Fruit fly (Drosophila melanogaster) whole organism, embryonic: ENCODE results near the gene bark.

Experiments
- Abd-B ChIP-seq: fragments of 200-800 bp; sonication (Bioruptor generic); optimal IDR thresholded peaks from 2 replicates; lab custom pipeline; 2018; ENCODE audit warnings: missing biosample characterization, mild to moderate bottlenecking, missing genetic modification characterization, moderate library complexity
- BEAF-32 ChIP-seq: fragments of 200-800 bp; sonication (Bioruptor generic); optimal IDR thresholded peaks from 3 replicates; lab custom pipeline; 2017; ENCODE audit warnings: missing biosample characterization, missing genetic modification characterization, mild to moderate bottlenecking, moderate library complexity, missing genetic modification reagents
- Bgb ChIP-seq: fragments of 200-800 bp; sonication (Bioruptor generic); IDR thresholded peaks from 2 replicates; pipeline ENCODE4 v1.3.6; 2022; ENCODE audit warnings: missing biosample characterization, missing genetic modification characterization; ENCODE audit not compliant: partially characterized antibody
- CG10366 ChIP-seq: fragments of 200-800 bp; sonication (Bioruptor generic); IDR thresholded peaks from 2 replicates; pipeline ENCODE4 v1.3.6; 2022; ENCODE audit warnings: missing biosample characterization, missing genetic modification characterization
- CG10979 ChIP-seq: fragments of 200-800 bp; sonication (Bioruptor generic); optimal IDR thresholded peaks from 2 replicates; lab custom pipeline; 2018; ENCODE audit warnings: missing biosample characterization, mild to moderate bottlenecking, missing genetic modification characterization, moderate library complexity
- CG11247 ChIP-seq: fragments of 200-800 bp; sonication (Bioruptor generic); IDR thresholded peaks from 2 replicates; pipeline ENCODE4 v1.3.6; 2022; ENCODE audit warnings: missing biosample characterization, missing genetic modification characterization
- CG11398 ChIP-seq: fragments of 200-800 bp; sonication (Bioruptor generic); optimal IDR thresholded peaks from 2 replicates; lab custom pipeline; 2016; ENCODE audit warnings: missing biosample characterization, missing genetic modification characterization
- CG11504 ChIP-seq: fragments of 200-800 bp; sonication (Bioruptor generic); optimal IDR thresholded peaks from 3 replicates; lab custom pipeline; 2019; ENCODE audit warnings: missing biosample characterization, mild to moderate bottlenecking, missing genetic modification characterization, moderate library complexity
- CG11560 ChIP-seq: fragments of 200-800 bp; sonication (Bioruptor generic); IDR thresholded peaks from 3 replicates; pipeline ENCODE4 v1.3.6; 2022; ENCODE audit warnings: missing biosample characterization, missing genetic modification characterization
- CG12155 ChIP-seq: fragments of 200-800 bp; sonication (Bioruptor generic); optimal IDR thresholded peaks from 3 replicates; lab custom pipeline; 2016; ENCODE audit warnings: missing biosample characterization, missing genetic modification characterization
- CG14860 ChIP-seq: fragments of 200-800 bp; sonication (Bioruptor generic); IDR thresholded peaks from 3 replicates; pipeline ENCODE4 v1.3.6; 2022; ENCODE audit warnings: missing biosample characterization, missing genetic modification characterization; ENCODE audit not compliant: partially characterized antibody
- CG15601 ChIP-seq: fragments of 200-800 bp; sonication (Bioruptor generic); optimal IDR thresholded peaks from 3 replicates; lab custom pipeline; 2019; ENCODE audit warnings: missing biosample characterization, mild to moderate bottlenecking, missing genetic modification characterization, moderate library complexity
- CG1602 ChIP-seq: fragments of 200-800 bp; sonication (Bioruptor generic); optimal IDR thresholded peaks from 3 replicates; lab custom pipeline; 2016; ENCODE audit warnings: missing biosample characterization, missing genetic modification characterization
- CG31365 ChIP-seq: fragments of 200-800 bp; sonication (Bioruptor generic); optimal IDR thresholded peaks from 2 replicates; lab custom pipeline; 2018; ENCODE audit warnings: missing biosample characterization, mild to moderate bottlenecking, missing genetic modification characterization
- CG31388 ChIP-seq: fragments of 200-800 bp; sonication (Bioruptor generic); optimal IDR thresholded peaks from 2 replicates; lab custom pipeline; 2016; ENCODE audit warnings: missing biosample characterization, missing genetic modification characterization
- CG3163 ChIP-seq: fragments of 200-800 bp; sonication (Bioruptor generic); optimal IDR thresholded peaks from 3 replicates; lab custom pipeline; 2016; ENCODE audit warnings: missing biosample characterization, missing genetic modification characterization
- CG3281 ChIP-seq: fragments of 200-800 bp; sonication (Bioruptor generic); optimal IDR thresholded peaks from 3 replicates; lab custom pipeline; 2017; ENCODE audit warnings: missing biosample characterization, mild to moderate bottlenecking, missing genetic modification characterization
- CG4282 ChIP-seq: fragments of 200-800 bp; sonication (Bioruptor generic); optimal IDR thresholded peaks from 2 replicates; lab custom pipeline; 2016; ENCODE audit warnings: missing biosample characterization, missing genetic modification characterization
- CG5180 ChIP-seq: fragments of 200-800 bp; sonication (Bioruptor generic); optimal IDR thresholded peaks from 3 replicates; lab custom pipeline; 2017; ENCODE audit warnings: missing biosample characterization, missing genetic modification characterization, mild to moderate bottlenecking, moderate library complexity, missing genetic modification reagents
- CG9609 ChIP-seq: fragments of 200-800 bp; sonication (Bioruptor generic); optimal IDR thresholded peaks from 3 replicates; lab custom pipeline; 2016; ENCODE audit warnings: missing biosample characterization, missing genetic modification characterization
- CG9727 ChIP-seq: fragments of 200-800 bp; sonication (Bioruptor generic); optimal IDR thresholded peaks from 3 replicates; lab custom pipeline; 2017; ENCODE audit warnings: missing biosample characterization, mild to moderate bottlenecking, missing genetic modification characterization
- Elba2 ChIP-seq: fragments of 200-800 bp; sonication (Bioruptor generic); optimal IDR thresholded peaks from 3 replicates; lab custom pipeline; 2016; ENCODE audit warnings: missing biosample characterization, missing genetic modification characterization
- H2.0 ChIP-seq: fragments of 200-800 bp; sonication (Bioruptor generic); IDR thresholded peaks from 2 replicates; pipeline ENCODE4 v1.3.6; 2022; ENCODE audit warnings: missing biosample characterization, missing genetic modification characterization
- HHEX ChIP-seq: fragments of 200-800 bp; sonication (Bioruptor generic); optimal IDR thresholded peaks from 3 replicates; lab custom pipeline; 2017; ENCODE audit warnings: missing biosample characterization, mild to moderate bottlenecking, missing genetic modification characterization, missing genetic modification reagents
- HLH54F ChIP-seq: fragments of 200-800 bp; sonication (Bioruptor generic); optimal IDR thresholded peaks from 3 replicates; lab custom pipeline; 2016; ENCODE audit warnings: missing biosample characterization, missing genetic modification characterization
- Hsf ChIP-seq: fragments of 200-800 bp; sonication (Bioruptor generic); optimal IDR thresholded peaks from 3 replicates; lab custom pipeline; 2016; ENCODE audit warnings: missing biosample characterization, missing genetic modification characterization
- Lim3 ChIP-seq: fragments of 200-800 bp; sonication (Bioruptor generic); IDR thresholded peaks from 2 replicates; pipeline ENCODE4 v1.3.6; 2022; ENCODE audit warnings: missing biosample characterization, missing genetic modification characterization
- Sox102F ChIP-seq: fragments of 200-800 bp; sonication (Bioruptor generic); optimal IDR thresholded peaks from 2 replicates; lab custom pipeline; 2018; ENCODE audit warnings: missing biosample characterization, mild to moderate bottlenecking, missing genetic modification characterization, moderate library complexity
- Sry-δ ChIP-seq: fragments of 200-800 bp; sonication (Bioruptor generic); optimal IDR thresholded peaks from 2 replicates; lab custom pipeline; 2016; ENCODE audit warnings: missing biosample characterization, missing genetic modification characterization
- Taf1 ChIP-seq: fragments of 200-800 bp; sonication (Bioruptor generic); IDR thresholded peaks from 2 replicates; pipeline ENCODE4 v1.3.6; 2022; ENCODE audit warnings: missing biosample characterization, missing genetic modification characterization
- Xrp1 ChIP-seq: fragments of 200-800 bp; sonication (Bioruptor generic); IDR thresholded peaks from 2 replicates; pipeline ENCODE4 v1.3.6; 2022; ENCODE audit warnings: missing biosample characterization, missing genetic modification characterization
- YL-1 ChIP-seq: fragments of 200-800 bp; sonication (Bioruptor generic); optimal IDR thresholded peaks from 3 replicates; lab custom pipeline; 2017; ENCODE audit warnings: missing biosample characterization, mild to moderate bottlenecking, missing genetic modification characterization
- az2 ChIP-seq: fragments of 200-800 bp; sonication (Bioruptor generic); optimal IDR thresholded peaks from 3 replicates; lab custom pipeline; 2016; ENCODE audit warnings: missing biosample characterization, missing genetic modification characterization
- br ChIP-seq: fragments of >200 bp; optimal IDR thresholded peaks from 2 replicates; lab custom pipeline; 2017
- dmrt99B ChIP-seq: fragments of 200-800 bp; sonication (Bioruptor generic); optimal IDR thresholded peaks from 2 replicates; lab custom pipeline; 2018; ENCODE audit warnings: missing biosample characterization, mild to moderate bottlenecking, missing genetic modification characterization, moderate library complexity
- ems ChIP-seq: fragments of 200-800 bp; sonication (Bioruptor generic); optimal IDR thresholded peaks from 3 replicates; lab custom pipeline; 2016; ENCODE audit warnings: missing biosample characterization, missing genetic modification characterization
- gcm ChIP-seq: fragments of 200-800 bp; sonication (Bioruptor generic); optimal IDR thresholded peaks from 2 replicates; lab custom pipeline; 2019; ENCODE audit warnings: missing biosample characterization, mild to moderate bottlenecking, missing genetic modification characterization, moderate library complexity
- kah ChIP-seq: fragments of 200-800 bp; sonication (Bioruptor generic); optimal IDR thresholded peaks from 2 replicates; lab custom pipeline; 2018; ENCODE audit warnings: missing biosample characterization, mild to moderate bottlenecking, missing genetic modification characterization
- lab ChIP-seq: fragments of 200-800 bp; sonication (Bioruptor generic); optimal IDR thresholded peaks from 3 replicates; lab custom pipeline; 2017; ENCODE audit warnings: missing biosample characterization, missing genetic modification characterization, mild to moderate bottlenecking, moderate library complexity, missing genetic modification reagents
- lov ChIP-seq, 2 experiments: fragments of 200-800 bp in 1 of 2; fragments of >200 bp in 1 of 2; sonication (Bioruptor generic) in 1 of 2; IDR thresholded peaks in 1 of 2; optimal IDR thresholded peaks in 1 of 2; 2 replicates in 1 of 2; 3 replicates in 1 of 2; pipeline versions ENCODE4 v1.3.6 to Lab custom; 2017 to 2022; ENCODE audit warnings: missing biosample characterization in 1 of 2, missing genetic modification characterization in 1 of 2
- nmo ChIP-seq: fragments of 200-800 bp; sonication (Bioruptor generic); optimal IDR thresholded peaks from 2 replicates; lab custom pipeline; 2018; ENCODE audit warnings: missing biosample characterization, mild to moderate bottlenecking, missing genetic modification characterization, moderate library complexity
- oc ChIP-seq: fragments of 200-800 bp; sonication (Bioruptor generic); optimal IDR thresholded peaks from 2 replicates; lab custom pipeline; 2018; ENCODE audit warnings: missing biosample characterization, mild to moderate bottlenecking, missing genetic modification characterization, moderate library complexity
- odd ChIP-seq: fragments of 200-800 bp; sonication (Bioruptor generic); optimal IDR thresholded peaks from 2 replicates; lab custom pipeline; 2017; ENCODE audit warnings: missing biosample characterization, mild to moderate bottlenecking, missing genetic modification characterization
- sens ChIP-seq: fragments of 200-800 bp; sonication (Bioruptor generic); peaks from one replicate; lab custom pipeline; 2016; ENCODE audit warnings: missing biosample characterization, missing genetic modification characterization
- sisA ChIP-seq: fragments of 200-800 bp; sonication (Bioruptor generic); IDR thresholded peaks from 2 replicates; pipeline ENCODE4 v1.3.6; 2022; ENCODE audit warnings: missing biosample characterization, missing genetic modification characterization
- so ChIP-seq: fragments of 200-800 bp; sonication (Bioruptor generic); IDR thresholded peaks from 3 replicates; pipeline ENCODE4 v1.3.6; 2022; ENCODE audit warnings: missing biosample characterization, missing genetic modification characterization
- tup ChIP-seq: fragments of 200-800 bp; sonication (Bioruptor generic); optimal IDR thresholded peaks from 2 replicates; lab custom pipeline; 2016; ENCODE audit warnings: missing biosample characterization, mild to moderate bottlenecking, missing genetic modification characterization, moderate library complexity
- tx ChIP-seq: fragments of 200-800 bp; sonication (Bioruptor generic); optimal IDR thresholded peaks from 2 replicates; lab custom pipeline; 2016; ENCODE audit warnings: missing biosample characterization, missing genetic modification characterization
- zen2 ChIP-seq: fragments of 200-800 bp; sonication (Bioruptor generic); IDR thresholded peaks from 3 replicates; pipeline ENCODE4 v1.3.6; 2022; ENCODE audit warnings: missing biosample characterization, missing genetic modification characterization; ENCODE audit not compliant: partially characterized antibody

bark gene

DNA sequence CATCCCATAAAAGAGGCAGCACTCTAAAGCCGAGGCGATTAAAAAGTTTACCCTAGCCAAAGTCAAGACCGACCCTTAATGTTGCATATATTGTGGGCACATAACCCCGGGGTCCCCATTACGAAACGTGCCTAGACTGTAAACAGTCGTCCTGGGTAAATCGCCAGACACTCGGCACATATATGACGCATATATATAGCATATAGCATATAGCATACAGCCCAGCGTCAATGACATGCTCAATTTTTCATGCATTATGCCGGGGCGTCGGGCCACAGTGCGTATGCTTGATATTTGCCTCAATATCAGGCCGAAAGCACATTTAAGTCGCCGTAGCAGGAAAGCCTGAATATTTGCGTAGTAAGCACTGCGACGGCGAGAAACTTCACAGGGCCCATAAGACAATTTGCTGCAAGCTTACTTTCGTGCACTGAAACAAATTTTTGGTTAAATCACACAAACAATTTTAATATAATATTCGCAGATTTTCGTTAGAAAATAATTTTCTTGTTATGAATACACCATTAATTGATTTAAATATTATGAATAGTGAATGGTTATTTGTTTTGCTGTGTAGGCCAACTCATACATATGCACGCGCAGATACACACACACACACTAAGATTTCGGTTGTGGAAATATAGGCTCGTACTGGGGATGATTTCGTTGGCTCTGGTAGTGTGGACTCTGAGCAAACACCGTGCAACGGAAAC is 32.0 kb upstream of the bark start (continued):
- TF ChIP-seq CG14860 (GFP tag; lab: Robert Waterston, UW) (no peak), sisA (GFP tag; lab: Robert Waterston, UW) (peak; percentile 21; the same call in 1 of the 2 replicates), YL-1 (no peak), lov (optimal IDR thresholded peaks at IDR 0.05; lab: Kevin White, UChicago) (no peak), lov (GFP tag; IDR thresholded peaks at IDR 0.05; lab: Robert Waterston, UW) (no peak), gcm (GFP tag; lab: Kevin White, UChicago) (no peak), Sox102F (peak; percentile 37), CG31365 (tag; lab: Kevin White, UChicago) (no peak), CG12155 (GFP tag; lab: Kevin White, UChicago) (no peak), CG11504 (no peak), CG10366 (0 out of 2 replicates have a peak, but pooled peaks have one; percentile 7), H2.0 (no peak), ems (GFP tag; lab: Kevin White, UChicago) (no peak), CG11560 (no peak), Sry-δ (no peak), CG3281 (GFP tag; lab: Kevin White, UChicago) (peak; percentile 62), dmrt99B (tag; lab: Kevin White, UChicago) (peak; percentile 53), Lim3 (no peak), Taf1 (GFP tag; lab: Robert Waterston, UW) (no peak), Elba2 (GFP tag; lab: Kevin White, UChicago) (no peak), lab (GFP tag; lab: Kevin White, UChicago) (peak; percentile 84), odd (GFP tag; lab: Kevin White, UChicago) (no peak), Bgb (GFP tag; lab: Robert Waterston, UW) (no peak), HLH54F (GFP tag; lab: Kevin White, UChicago) (peak; percentile 2), CG5180 (GFP tag; lab: Kevin White, UChicago) (no peak), so (GFP tag; lab: Robert Waterston, UW) (no peak), CG1602 (GFP tag; lab: Kevin White, UChicago) (no peak), CG31388 (GFP tag; lab: Kevin White, UChicago) (no peak), tup (no peak), CG9609 (GFP tag; lab: Kevin White, UChicago) (no peak), HHEX (peak; percentile 15), Abd-B (GFP tag; lab: Kevin White, UChicago) (no peak), CG9727 (GFP tag; lab: Kevin White, UChicago) (peak; percentile 44), tx (GFP tag; lab: Kevin White, UChicago) (no peak), CG15601 (no peak), BEAF-32 (GFP tag; lab: Kevin White, UChicago) (no peak), CG10979 (tag; lab: Kevin White, UChicago) (no peak), nmo (GFP tag; lab: Kevin White, UChicago) (no peak), CG4282 (GFP tag; lab: Kevin White, UChicago) (no peak), Xrp1 (GFP tag; lab: Robert Waterston, UW) (peak; percentile 42; the same call in 1 of the 2 replicates), sens (peak; percentile 32), br (no peak), CG11247 (GFP tag; lab: Robert Waterston, UW) (no peak), kah (GFP tag; lab: Kevin White, UChicago) (no peak), Hsf (peak; percentile 7), zen2 (no peak), CG3163 (GFP tag; lab: Kevin White, UChicago) (no peak), CG11398 (GFP tag; lab: Kevin White, UChicago) (no peak), az2 (no peak), oc (tag; lab: Kevin White, UChicago) (no peak)
